Fruit fly (Drosophila melanogaster): ENCODE data around the gene E2f1.

Gene E2f1

dm6 chr3R:21632582-21632929 is 28.1 kb downstream of the E2f1 start:
- TF ChIP-seq Dif (GFP tag; optimal IDR thresholded peaks at IDR 0.05; ENCODE audit: partially characterized antibody), result peak; percentile 60
- TF ChIP-seq dl (GFP tag; optimal IDR thresholded peaks at IDR 0.05; ENCODE audit: insufficient read depth in 1 of 2, partially characterized antibody in 2 of 2), result peak in 1 of 2 experiments; percentile 62
- TF ChIP-seq CG32264 (GFP tag; optimal IDR thresholded peaks at IDR 0.05), result no peak
- TF ChIP-seq Abd-B (GFP tag; optimal IDR thresholded peaks at IDR 0.05), result no peak

- TF ChIP-seq OdsH (GFP tag; optimal IDR thresholded peaks at IDR 0.05), result no peak
- TF ChIP-seq Rel (GFP tag; optimal IDR thresholded peaks at IDR 0.05), result no peak
- TF ChIP-seq Rel (tag; optimal IDR thresholded peaks at IDR 0.05), result peak; percentile 36
Observed at dm6 chr3R:21631757-21632473, 28.8 kb downstream of the E2f1 start.

- TF ChIP-seq Rel (GFP tag; optimal IDR thresholded peaks at IDR 0.05) (no peak), Rel (tag; optimal IDR thresholded peaks at IDR 0.05) (peak; percentile 97), CG32264 (GFP tag; optimal IDR thresholded peaks at IDR 0.05) (no peak)
Observed at dm6 chr3R:21630979-21631499, 29.6 kb downstream of the E2f1 start.

dm6 chr3R:21630226-21630857 is 30.3 kb downstream of the E2f1 start:
- TF ChIP-seq HLH106 (tag; optimal IDR thresholded peaks at IDR 0.05) (no peak), fru (GFP tag; optimal IDR thresholded peaks at IDR 0.05) (peak; percentile 7), CG32264 (GFP tag; optimal IDR thresholded peaks at IDR 0.05) (peak; percentile 7), woc (GFP tag; optimal IDR thresholded peaks at IDR 0.05) (no peak), dmrt93B (GFP tag; optimal IDR thresholded peaks at IDR 0.05) (no peak), dsf (GFP tag; optimal IDR thresholded peaks at IDR 0.05; ENCODE audit: borderline replicate concordance) (no peak), OdsH (GFP tag; optimal IDR thresholded peaks at IDR 0.05) (no peak), CrebA (GFP tag; optimal IDR thresholded peaks at IDR 0.05; ENCODE audit: borderline replicate concordance) (peak; percentile 80), brk (GFP tag; optimal IDR thresholded peaks at IDR 0.05) (peak; percentile 25), Myc (optimal IDR thresholded peaks at IDR 0.05) (no peak), Mio (GFP tag; optimal IDR thresholded peaks at IDR 0.05) (no peak), usp (GFP tag; optimal IDR thresholded peaks at IDR 0.05) (no peak), ey (GFP tag; optimal IDR thresholded peaks at IDR 0.05) (no peak), N (GFP tag; optimal IDR thresholded peaks at IDR 0.05) (no peak), psq (GFP tag; optimal IDR thresholded peaks at IDR 0.05) (peak; percentile 41), CG9705 (GFP tag; optimal IDR thresholded peaks at IDR 0.05) (no peak), Dif (GFP tag; optimal IDR thresholded peaks at IDR 0.05; ENCODE audit: partially characterized antibody) (peak; percentile 15), jim (GFP tag; optimal IDR thresholded peaks at IDR 0.05) (no peak), h (GFP tag; optimal IDR thresholded peaks at IDR 0.05) (peak; percentile 43), GATAd (GFP tag; optimal IDR thresholded peaks at IDR 0.05) (no peak), Vsx2 (GFP tag; optimal IDR thresholded peaks at IDR 0.05; ENCODE audit: partially characterized antibody) (no peak), Abd-B (GFP tag; optimal IDR thresholded peaks at IDR 0.05) (no peak), Dfd (GFP tag; optimal IDR thresholded peaks at IDR 0.05) (no peak), rgr (GFP tag; optimal IDR thresholded peaks at IDR 0.05) (no peak), Rel (GFP tag; optimal IDR thresholded peaks at IDR 0.05) (no peak), Rel (tag; optimal IDR thresholded peaks at IDR 0.05) (peak; percentile 93), sv (GFP tag; optimal IDR thresholded peaks at IDR 0.05) (no peak), Jra (GFP tag; optimal IDR thresholded peaks at IDR 0.05) (peak; percentile 43), lola (GFP tag; optimal IDR thresholded peaks at IDR 0.05) (no peak), dl (GFP tag; optimal IDR thresholded peaks at IDR 0.05; ENCODE audit: insufficient read depth in 1 of 2, partially characterized antibody in 2 of 2) (no peak), pan (optimal IDR thresholded peaks at IDR 0.05) (no peak), Hnf4 (GFP tag; optimal IDR thresholded peaks at IDR 0.05) (peak; percentile 20), sage (GFP tag; optimal IDR thresholded peaks at IDR 0.05) (no peak), Hr78 (GFP tag; optimal IDR thresholded peaks at IDR 0.05) (no peak), foxo (GFP tag; optimal IDR thresholded peaks at IDR 0.05) (peak in 1 of 2 experiments; percentile 44), Hr83 (GFP tag; optimal IDR thresholded peaks at IDR 0.05; ENCODE audit: poor library complexity, severe bottlenecking) (peak; percentile 0), tai (GFP tag; optimal IDR thresholded peaks at IDR 0.05) (no peak), Sp1 (GFP tag; optimal IDR thresholded peaks at IDR 0.05) (peak; percentile 56), br (GFP tag; optimal IDR thresholded peaks at IDR 0.05) (no peak)

All from whole organism, wandering third instar larva.